Fruit fly (Drosophila melanogaster): ENCODE results near the gene CG15561.

Gene CG15561

dm6 chr3R:31218997-31219992 lies 3.6 kb upstream of the CG15561 start, which contains the start of gene ATPsynC (continued):
- no peak for TF ChIP-seq CG31441 (GFP tag; IDR thresholded peaks at IDR 0.05)
- TF ChIP-seq aop (GFP tag; IDR thresholded peaks at IDR 0.05), result no peak
- peak; percentile 90 for TF ChIP-seq ftz-f1 (GFP tag; optimal IDR thresholded peaks at IDR 0.05)
- peak; percentile 12 for TF ChIP-seq CG9609 (GFP tag; optimal IDR thresholded peaks at IDR 0.05)
- no peak for TF ChIP-seq Dbx (GFP tag; IDR thresholded peaks at IDR 0.05)
- TF ChIP-seq CG1233 (GFP tag; optimal IDR thresholded peaks at IDR 0.05), result peak; percentile 45
- TF ChIP-seq CG10147 (GFP tag; optimal IDR thresholded peaks at IDR 0.05), result no peak
- no peak for TF ChIP-seq CG14441 (GFP tag; IDR thresholded peaks at IDR 0.05)
- TF ChIP-seq CG2202 (tag; optimal IDR thresholded peaks at IDR 0.05), result peak; percentile 21
- no peak for TF ChIP-seq tgo (GFP tag; IDR thresholded peaks at IDR 0.05)
- peak; percentile 100 for TF ChIP-seq pita (GFP tag; optimal IDR thresholded peaks at IDR 0.05)
- TF ChIP-seq Abd-B (GFP tag; optimal IDR thresholded peaks at IDR 0.05), result peak; percentile 19
- TF ChIP-seq dmrt99B (tag; optimal IDR thresholded peaks at IDR 0.05), result no peak
- TF ChIP-seq Stat92E (GFP tag; optimal IDR thresholded peaks at IDR 0.05), result peak in 2 of 3 experiments; percentile 75 to 81
- no peak for TF ChIP-seq CG15073 (GFP tag; optimal IDR thresholded peaks at IDR 0.05)
- peak; percentile 45 for TF ChIP-seq Side (GFP tag; optimal IDR thresholded peaks at IDR 0.05)
- peak; percentile 89 for TF ChIP-seq cg (GFP tag; optimal IDR thresholded peaks at IDR 0.05)
- no peak for TF ChIP-seq Rfx (GFP tag; IDR thresholded peaks at IDR 0.05)
- TF ChIP-seq CG17612 (GFP tag; IDR thresholded peaks at IDR 0.05), result no peak
- TF ChIP-seq HmgZ (tag; optimal IDR thresholded peaks at IDR 0.05), result peak; percentile 91
- TF ChIP-seq stc (GFP tag; IDR thresholded peaks at IDR 0.05), result no peak
- TF ChIP-seq CG17385 (GFP tag; optimal IDR thresholded peaks at IDR 0.05), result peak; percentile 49
- no peak for TF ChIP-seq CG10274 (GFP tag; optimal IDR thresholded peaks at IDR 0.05)
- peak; percentile 63 for TF ChIP-seq ash1 (GFP tag; optimal IDR thresholded peaks at IDR 0.05)
- TF ChIP-seq C15 (GFP tag; IDR thresholded peaks at IDR 0.05), result no peak
- peak; percentile 15 for TF ChIP-seq yki (optimal IDR thresholded peaks at IDR 0.05)
- peak; percentile 7 for TF ChIP-seq MTF-1 (GFP tag; optimal IDR thresholded peaks at IDR 0.05; ENCODE audit: borderline replicate concordance)
- no peak for TF ChIP-seq br (optimal IDR thresholded peaks at IDR 0.05)
- TF ChIP-seq GATAe (GFP tag; conservative IDR thresholded peaks at IDR 0.05), result no peak
- TF ChIP-seq CG30403 (GFP tag; optimal IDR thresholded peaks at IDR 0.05), result no peak
- TF ChIP-seq fd96Cb (tag; optimal IDR thresholded peaks at IDR 0.05), result no peak
- TF ChIP-seq lbe (GFP tag; optimal IDR thresholded peaks at IDR 0.05), result no peak
- peak; percentile 33 for TF ChIP-seq repo (GFP tag; optimal IDR thresholded peaks at IDR 0.05)
- peak; percentile 27 for TF ChIP-seq CG3163 (GFP tag; optimal IDR thresholded peaks at IDR 0.05)
- TF ChIP-seq ems (GFP tag; optimal IDR thresholded peaks at IDR 0.05), result peak; percentile 27
- no peak for TF ChIP-seq pan (optimal IDR thresholded peaks at IDR 0.05)
- TF ChIP-seq pan (GFP tag; optimal IDR thresholded peaks at IDR 0.05 in 1 of 2, IDR thresholded peaks at IDR 0.05 in 1 of 2), result no peak
- no peak for TF ChIP-seq Trl (optimal IDR thresholded peaks at IDR 0.05)
- no peak for TF ChIP-seq Trl (GFP tag; optimal IDR thresholded peaks at IDR 0.05)
- TF ChIP-seq chinmo (GFP tag; IDR thresholded peaks at IDR 0.05; ENCODE audit: partially characterized antibody), result no peak
- TF ChIP-seq CG8765 (GFP tag; IDR thresholded peaks at IDR 0.05), result no peak
- TF ChIP-seq nmo (GFP tag; optimal IDR thresholded peaks at IDR 0.05), result peak; percentile 65
- peak in 1 of 2 experiments; percentile 66 for TF ChIP-seq insv (GFP tag; optimal IDR thresholded peaks at IDR 0.05)
- TF ChIP-seq YL-1 (GFP tag; optimal IDR thresholded peaks at IDR 0.05), result peak; percentile 91
- TF ChIP-seq caup (GFP tag; optimal IDR thresholded peaks at IDR 0.05; ENCODE audit: severe bottlenecking), result peak; percentile 27
- TF ChIP-seq HHEX (GFP tag; optimal IDR thresholded peaks at IDR 0.05), result peak; percentile 20
- peak; percentile 48 for TF ChIP-seq CG12155 (GFP tag; optimal IDR thresholded peaks at IDR 0.05)
- no peak for TF ChIP-seq CG9932 (GFP tag; IDR thresholded peaks at IDR 0.05)
- TF ChIP-seq ATbp (GFP tag; optimal IDR thresholded peaks at IDR 0.05), result no peak
- TF ChIP-seq fu2 (GFP tag; optimal IDR thresholded peaks at IDR 0.05), result peak; percentile 61
